Worm (Caenorhabditis elegans): Measurements from ENCODE around the gene Y6E2A.5.
A peak's percentile ranks its signal among the peaks of the same experiment; 100 is the strongest.

The Y6E2A.5 gene

ce11 chrV:15715636-15716035 is 2.8 kb downstream of the Y6E2A.5 start:
- TF ChIP-seq tlp-1 (tag; optimal IDR thresholded peaks at IDR 0.05) (no peak), Y116A8C.19 (tag; optimal IDR thresholded peaks at IDR 0.05; ENCODE audit: borderline replicate concordance) (no peak)

- peak; percentile 50 for TF ChIP-seq elt-2 (tag; optimal IDR thresholded peaks at IDR 0.05)
- TF ChIP-seq hpl-2 (GFP tag; optimal IDR thresholded peaks at IDR 0.05) = no peak
- TF ChIP-seq nhr-28 (tag; optimal IDR thresholded peaks at IDR 0.05) = no peak
- no peak for TF ChIP-seq pqm-1 (tag; optimal IDR thresholded peaks at IDR 0.05)
Observed at ce11 chrV:15712385-15712784, 6.1 kb downstream of the Y6E2A.5 start.

ce11 chrV:15711898-15712297 is 6.6 kb downstream of the Y6E2A.5 start, which contains the start of gene str-101:
Gene str-101, minus strand, starts transcription at chrV:15711998.
- TF ChIP-seq unc-130 (tag; optimal IDR thresholded peaks at IDR 0.05) (no peak), ceh-82 (tag; optimal IDR thresholded peaks at IDR 0.05) (no peak)

ce11 chrV:15710401-15710800 is 8.1 kb downstream of the Y6E2A.5 start, which contains the start of gene Y6E2A.1:
Gene Y6E2A.1, minus strand, starts transcription at chrV:15710501.
- TF ChIP-seq pax-3 (tag; optimal IDR thresholded peaks at IDR 0.05) (no peak), unc-30 (tag; optimal IDR thresholded peaks at IDR 0.05) (no peak), nhr-19 (GFP tag; conservative IDR thresholded peaks at IDR 0.05) (no peak), lin-35 (GFP tag; optimal IDR thresholded peaks at IDR 0.05) (no peak), hpl-2 (GFP tag; optimal IDR thresholded peaks at IDR 0.05) (no peak), tbx-2 (tag; optimal IDR thresholded peaks at IDR 0.05) (no peak), C34B4.2 (tag; optimal IDR thresholded peaks at IDR 0.05) (no peak), mdl-1 (tag; optimal IDR thresholded peaks at IDR 0.05) (no peak), pqm-1 (tag; optimal IDR thresholded peaks at IDR 0.05) (no peak), fos-1 (tag; optimal IDR thresholded peaks at IDR 0.05) (no peak), ztf-11 (tag; optimal IDR thresholded peaks at IDR 0.05) (no peak), nhr-84 (tag; optimal IDR thresholded peaks at IDR 0.05) (no peak), mef-2 (tag; optimal IDR thresholded peaks at IDR 0.05) (no peak), C16A3.4 (tag; optimal IDR thresholded peaks at IDR 0.05) (no peak), rnt-1 (tag; optimal IDR thresholded peaks at IDR 0.05) (no peak), sup-37 (GFP tag; optimal IDR thresholded peaks at IDR 0.05) (no peak)

- TF ChIP-seq dsc-1 (tag; optimal IDR thresholded peaks at IDR 0.05) (no peak), C16A3.4 (tag; optimal IDR thresholded peaks at IDR 0.05) (no peak), nhr-20 (tag; optimal IDR thresholded peaks at IDR 0.05) (peak; percentile 74), elt-2 (tag; optimal IDR thresholded peaks at IDR 0.05) (no peak), alr-1 (tag; optimal IDR thresholded peaks at IDR 0.05; ENCODE audit: borderline replicate concordance) (no peak), blmp-1 (tag; optimal IDR thresholded peaks at IDR 0.05) (peak; percentile 57), zip-4 (GFP tag; optimal IDR thresholded peaks at IDR 0.05) (no peak), lin-39 (tag; optimal IDR thresholded peaks at IDR 0.05) (no peak), ceh-88 (GFP tag; IDR thresholded peaks at IDR 0.05) (no peak), nhr-85 (tag) (peak; percentile 90), lin-15B (tag; optimal IDR thresholded peaks at IDR 0.05) (no peak), nhr-90 (tag; optimal IDR thresholded peaks at IDR 0.05; ENCODE audit: poor library complexity) (peak; percentile 11), egl-27 (tag; optimal IDR thresholded peaks at IDR 0.05) (no peak), efl-1 (optimal IDR thresholded peaks at IDR 0.05) (no peak), efl-1 (GFP tag; optimal IDR thresholded peaks at IDR 0.05 in 1 of 2) (peak in 1 of 2 experiments; percentile 21), nhr-19 (GFP tag; conservative IDR thresholded peaks at IDR 0.05) (peak; percentile 38), sup-37 (GFP tag; optimal IDR thresholded peaks at IDR 0.05) (no peak), pag-3 (tag; optimal IDR thresholded peaks at IDR 0.05; ENCODE audit: borderline replicate concordance, insufficient read depth) (peak; percentile 54), ceh-82 (tag; optimal IDR thresholded peaks at IDR 0.05) (no peak), nhr-237 (tag; optimal IDR thresholded peaks at IDR 0.05) (no peak), aly-2 (tag; optimal IDR thresholded peaks at IDR 0.05) (no peak), lsy-2 (tag; optimal IDR thresholded peaks at IDR 0.05) (peak in 1 of 2 experiments; percentile 46), sox-4 (tag; optimal IDR thresholded peaks at IDR 0.05) (no peak), lin-14 (GFP tag; optimal IDR thresholded peaks at IDR 0.05) (peak; percentile 71), nhr-71 (tag; optimal IDR thresholded peaks at IDR 0.05) (peak; percentile 52), nhr-11 (tag; optimal IDR thresholded peaks at IDR 0.05) (no peak), xbp-1 (tag; optimal IDR thresholded peaks at IDR 0.05) (no peak), efl-3 (GFP tag; optimal IDR thresholded peaks at IDR 0.05) (no peak), sptf-1 (tag; optimal IDR thresholded peaks at IDR 0.05) (no peak)
Observed at ce11 chrV:15707982-15708381, 10.5 kb downstream of the Y6E2A.5 start.
